Worm (Caenorhabditis elegans) whole organism, L4 larva: Measurements from ENCODE around the gene scp-1.

Experiments
- aly-2 ChIP-seq: sonication (generic microtip); optimal IDR thresholded peaks from 2 replicates; lab custom pipeline; 2018; ENCODE audit warnings: missing biosample characterization, missing genetic modification characterization
- lsy-2 ChIP-seq, 2 experiments: fragments of 150-350 bp in 1 of 2; sonication (generic microtip) in 1 of 2; optimal IDR thresholded peaks; 2 replicates each; lab custom pipeline; 2014 to 2017; ENCODE audit warnings: missing biosample characterization in 2 of 2, missing genetic modification characterization in 2 of 2

- no peak for TF ChIP-seq lsy-2 (tag; optimal IDR thresholded peaks at IDR 0.05; lab: Kevin White, UChicago)
- no peak for TF ChIP-seq aly-2 (tag; lab: Kevin White, UChicago)
These were observed 780 bp upstream of the scp-1 start for ce11 chrII:9333034-9333433.
